Worm (Caenorhabditis elegans) whole organism, L4 larva: ENCODE data around the gene afmd-2.

Experiments used
- F10B5.3 ChIP-seq: sonication (generic microtip); optimal IDR thresholded peaks from 2 replicates; lab custom pipeline; 2016; ENCODE audit warnings: mild to moderate bottlenecking, missing genetic modification characterization, missing compliant biosample characterization
- Y75B8A.6 ChIP-seq: fragments of 200-800 bp; sonication (Bioruptor generic); IDR thresholded peaks from 2 replicates; pipeline ENCODE4 v1.3.6; 2022; ENCODE audit warnings: missing genetic modification reagents, missing genetic modification characterization, missing compliant biosample characterization
- aha-1 ChIP-seq: fragments of 150-350 bp; peaks from one replicate; lab custom pipeline; 2014; ENCODE audit warnings: missing biosample characterization, missing genetic modification characterization
- ceh-20 ChIP-seq: fragments of 200-800 bp; sonication (Bioruptor generic); IDR thresholded peaks from 2 replicates; pipeline ENCODE4 v1.3.6; 2022; ENCODE audit warnings: missing genetic modification reagents, missing genetic modification characterization, missing compliant biosample characterization
- ceh-28 ChIP-seq: fragments of 150-350 bp; optimal IDR thresholded peaks from 2 replicates; lab custom pipeline; 2014; ENCODE audit warnings: missing biosample characterization, missing genetic modification reagents, missing genetic modification characterization
- ces-1 ChIP-seq: fragments of 150-350 bp; sonication (generic microtip); optimal IDR thresholded peaks from 4 replicates; lab custom pipeline; 2014; ENCODE audit warnings: missing biosample characterization, missing genetic modification reagents, missing genetic modification characterization
- daf-16 ChIP-seq, 3 experiments: sonication (generic microtip); optimal IDR thresholded peaks; 2 replicates each; lab custom pipeline; 2016 to 2017; ENCODE audit warnings: missing genetic modification characterization in 3 of 3, missing genetic modification reagents in 3 of 3, mild to moderate bottlenecking in 2 of 3, missing compliant biosample characterization in 2 of 3, missing biosample characterization in 1 of 3, moderate library complexity in 1 of 3
- daf-8 ChIP-seq: fragments of 200-800 bp; sonication (Bioruptor generic); IDR thresholded peaks from 2 replicates; pipeline ENCODE4 v1.3.6; 2022; ENCODE audit warnings: missing genetic modification characterization, missing compliant biosample characterization
- dmd-8 ChIP-seq: fragments of 200-800 bp; sonication (Bioruptor generic); IDR thresholded peaks from 2 replicates; pipeline ENCODE4 v1.3.6; 2022; ENCODE audit warnings: missing genetic modification characterization, missing compliant biosample characterization
- dmd-9 ChIP-seq: fragments of 200-800 bp; sonication (Bioruptor generic); IDR thresholded peaks from 2 replicates; pipeline ENCODE4 v1.3.6; 2022; ENCODE audit warnings: missing genetic modification reagents, missing genetic modification characterization, missing compliant biosample characterization
- dpl-1 ChIP-seq: fragments of 150-350 bp; optimal IDR thresholded peaks from 2 replicates; lab custom pipeline; 2014; ENCODE audit warnings: missing biosample characterization, missing genetic modification reagents, missing genetic modification characterization
- egl-27 ChIP-seq: sonication (generic microtip); optimal IDR thresholded peaks from 3 replicates; lab custom pipeline; 2017; ENCODE audit warnings: missing biosample characterization, missing genetic modification reagents, missing genetic modification characterization
- egl-43 ChIP-seq: fragments of 200-800 bp; sonication (Bioruptor generic); IDR thresholded peaks from 2 replicates; pipeline ENCODE4 v1.3.6; 2022; ENCODE audit warnings: missing genetic modification reagents, missing genetic modification characterization, missing compliant biosample characterization
- hif-1 ChIP-seq, 2 experiments: sonication (generic microtip); optimal IDR thresholded peaks; 2 replicates each; lab custom pipeline; 2016 to 2017; ENCODE audit warnings: missing compliant biosample characterization in 2 of 2, missing genetic modification characterization in 2 of 2, missing genetic modification reagents in 2 of 2, missing genotype in 2 of 2, mild to moderate bottlenecking in 1 of 2
- hlh-11 ChIP-seq: fragments of 200-800 bp; sonication (Bioruptor generic); optimal IDR thresholded peaks from 2 replicates; lab custom pipeline; 2018; ENCODE audit warnings: mild to moderate bottlenecking, missing genetic modification characterization, missing compliant biosample characterization
- hlh-30 ChIP-seq: sonication (generic microtip); optimal IDR thresholded peaks from 2 replicates; lab custom pipeline; 2017; ENCODE audit warnings: antibody characterized with exemption, mild to moderate bottlenecking, missing genetic modification characterization, missing compliant biosample characterization; ENCODE audit not compliant: insufficient read depth
- jun-1 ChIP-seq: fragments of 150-350 bp; optimal IDR thresholded peaks from 2 replicates; lab custom pipeline; 2014; ENCODE audit warnings: missing biosample characterization, missing genetic modification reagents, missing genetic modification characterization
- lim-7 ChIP-seq: fragments of 200-800 bp; sonication (Bioruptor generic); IDR thresholded peaks from 2 replicates; pipeline ENCODE4 v1.3.6; 2022; ENCODE audit warnings: missing genetic modification characterization, missing compliant biosample characterization
- lin-13 ChIP-seq: fragments of 150-350 bp; optimal IDR thresholded peaks from 2 replicates; lab custom pipeline; 2014; ENCODE audit warnings: missing biosample characterization, missing genetic modification reagents, missing genetic modification characterization
- lin-15B ChIP-seq: fragments of 150-350 bp; sonication (generic microtip); optimal IDR thresholded peaks from 3 replicates; lab custom pipeline; 2014; ENCODE audit warnings: missing biosample characterization, missing genetic modification characterization
- lin-29 ChIP-seq: fragments of 200-800 bp; sonication (Bioruptor generic); IDR thresholded peaks from 2 replicates; pipeline ENCODE4 v1.3.6; 2022; ENCODE audit warnings: missing genetic modification reagents, missing genetic modification characterization, missing compliant biosample characterization
- lin-38 ChIP-seq: fragments of 200-800 bp; sonication (Bioruptor generic); IDR thresholded peaks from 2 replicates; pipeline ENCODE4 v1.3.6; 2022; ENCODE audit warnings: missing genetic modification reagents, missing genetic modification characterization, missing compliant biosample characterization
- lir-3 ChIP-seq: sonication (generic microtip); optimal IDR thresholded peaks from 2 replicates; lab custom pipeline; 2016; ENCODE audit warnings: mild to moderate bottlenecking, missing genetic modification characterization, missing compliant biosample characterization
- lsy-2 ChIP-seq, 2 experiments: fragments of 150-350 bp in 1 of 2; sonication (generic microtip) in 1 of 2; optimal IDR thresholded peaks; 2 replicates each; lab custom pipeline; 2014 to 2017; ENCODE audit warnings: missing biosample characterization in 2 of 2, missing genetic modification characterization in 2 of 2
- mep-1 ChIP-seq: fragments of 150-350 bp; sonication (generic microtip); optimal IDR thresholded peaks from 3 replicates; lab custom pipeline; 2014; ENCODE audit warnings: missing biosample characterization, missing genetic modification characterization
- mes-2 ChIP-seq: sonication (generic microtip); optimal IDR thresholded peaks from 2 replicates; lab custom pipeline; 2016; ENCODE audit warnings: missing genotype, mild to moderate bottlenecking, missing genetic modification characterization, missing compliant biosample characterization; ENCODE audit not compliant: poor library complexity, severe bottlenecking
- nhr-111 ChIP-seq: fragments of 200-800 bp; sonication (Bioruptor generic); optimal IDR thresholded peaks from 2 replicates; lab custom pipeline; 2018; ENCODE audit warnings: mild to moderate bottlenecking, missing genetic modification characterization, missing compliant biosample characterization
- nhr-6 ChIP-seq: fragments of 150-350 bp; optimal IDR thresholded peaks from 2 replicates; lab custom pipeline; 2014; ENCODE audit warnings: missing biosample characterization, missing genetic modification characterization
- nhr-76 ChIP-seq: fragments of 150-350 bp; optimal IDR thresholded peaks from 2 replicates; lab custom pipeline; 2014; ENCODE audit warnings: missing biosample characterization, missing genetic modification characterization
- nhr-77 ChIP-seq: fragments of 150-350 bp; optimal IDR thresholded peaks from 2 replicates; lab custom pipeline; 2014; ENCODE audit warnings: missing biosample characterization, missing genetic modification characterization
- php-3 ChIP-seq: fragments of 200-800 bp; sonication (Bioruptor generic); IDR thresholded peaks from 2 replicates; pipeline ENCODE4 v1.3.6; 2022; ENCODE audit warnings: missing genetic modification reagents, missing genetic modification characterization, missing compliant biosample characterization
- snpc-4 ChIP-seq: fragments of 150-350 bp; optimal IDR thresholded peaks from 2 replicates; lab custom pipeline; 2014; ENCODE audit warnings: missing biosample characterization, missing genetic modification characterization
- tra-1 ChIP-seq: fragments of 200-800 bp; sonication (Bioruptor generic); IDR thresholded peaks from 2 replicates; pipeline ENCODE4 v1.3.6; 2022; ENCODE audit warnings: missing genetic modification reagents, missing genetic modification characterization, missing compliant biosample characterization
- unc-130 ChIP-seq: sonication (generic microtip); optimal IDR thresholded peaks from 2 replicates; lab custom pipeline; 2016; ENCODE audit warnings: missing genetic modification reagents, missing genetic modification characterization, missing compliant biosample characterization
- unc-39 ChIP-seq: sonication (generic microtip); optimal IDR thresholded peaks from 2 replicates; lab custom pipeline; 2017; ENCODE audit warnings: missing biosample characterization, missing genetic modification characterization
- vab-7 ChIP-seq: fragments of 200-800 bp; sonication (Bioruptor generic); IDR thresholded peaks from 2 replicates; pipeline ENCODE4 v1.3.6; 2022; ENCODE audit warnings: missing genetic modification reagents, missing genetic modification characterization, missing compliant biosample characterization
- zip-11 ChIP-seq: fragments of 200-800 bp; sonication (Bioruptor generic); IDR thresholded peaks from 2 replicates; pipeline ENCODE4 v1.3.6; 2022; ENCODE audit warnings: missing genetic modification characterization, missing compliant biosample characterization
- ztf-7 ChIP-seq: fragments of 150-350 bp; optimal IDR thresholded peaks from 2 replicates; lab custom pipeline; 2014; ENCODE audit warnings: missing biosample characterization, missing genetic modification characterization

Gene afmd-2

ce11 chrIV:13513010-13513409 is 4.0 kb downstream of the afmd-2 start (continued):
- TF ChIP-seq hif-1 (tag; optimal IDR thresholded peaks at IDR 0.05; lab: Kevin White, UChicago): no peak
- no peak for TF ChIP-seq lir-3 (tag; lab: Kevin White, UChicago)

- peak; percentile 53 for TF ChIP-seq lin-38 (GFP tag; lab: Robert Waterston, UW)
- TF ChIP-seq jun-1 (tag; lab: Kevin White, UChicago): no peak
- no peak for TF ChIP-seq tra-1 (GFP tag; lab: Robert Waterston, UW)
- TF ChIP-seq nhr-111 (GFP tag; lab: Kevin White, UChicago): no peak
- TF ChIP-seq F10B5.3 (tag; lab: Kevin White, UChicago): no peak
- TF ChIP-seq dmd-9: no peak
- no peak for TF ChIP-seq nhr-76
- no peak for TF ChIP-seq lim-7 (GFP tag; lab: Robert Waterston, UW)
- TF ChIP-seq Y75B8A.6 (GFP tag; lab: Robert Waterston, UW): no peak
- peak; percentile 81 for TF ChIP-seq hlh-30 (tag; lab: Kevin White, UChicago)
- peak; percentile 5 for TF ChIP-seq mes-2 (tag; lab: Kevin White, UChicago)
- no peak for TF ChIP-seq ceh-28
- no peak for TF ChIP-seq aha-1
- peak in 1 of 2 experiments; percentile 32 for TF ChIP-seq lsy-2 (tag; optimal IDR thresholded peaks at IDR 0.05; lab: Kevin White, UChicago)
- TF ChIP-seq unc-130: no peak
- TF ChIP-seq zip-11 (GFP tag; lab: Robert Waterston, UW): no peak
- TF ChIP-seq lin-15B (tag; lab: Kevin White, UChicago): no peak
- TF ChIP-seq ces-1 (GFP tag; lab: Kevin White, UChicago): no peak
- no peak for TF ChIP-seq lir-3 (tag; lab: Kevin White, UChicago)
- no peak for TF ChIP-seq nhr-77 (tag; lab: Kevin White, UChicago)
- no peak for TF ChIP-seq dmd-8 (GFP tag; lab: Robert Waterston, UW)
- no peak for TF ChIP-seq ztf-7 (tag; lab: Kevin White, UChicago)
- TF ChIP-seq ceh-20 (GFP tag; lab: Robert Waterston, UW): no peak
- TF ChIP-seq nhr-6: no peak
These were observed 12.8 kb downstream of the afmd-2 start, which contains the start of gene dcap-2 for ce11 chrIV:13521785-13522184. TSS of gene dcap-2 (minus strand) at chrIV:13521870.

- TF ChIP-seq egl-27 (tag; lab: Kevin White, UChicago) (no peak), lin-13 (GFP tag; lab: Kevin White, UChicago) (no peak), dpl-1 (GFP tag; lab: Kevin White, UChicago) (no peak), daf-16 (GFP tag; optimal IDR thresholded peaks at IDR 0.05; lab: Kevin White, UChicago) (no peak), daf-16 (tag; optimal IDR thresholded peaks at IDR 0.05; lab: Kevin White, UChicago) (no peak), ceh-28 (no peak), php-3 (GFP tag; lab: Robert Waterston, UW) (no peak), daf-8 (GFP tag; lab: Robert Waterston, UW) (no peak), lin-29 (GFP tag; lab: Robert Waterston, UW) (no peak), mep-1 (tag; lab: Kevin White, UChicago) (no peak), lin-15B (tag; lab: Kevin White, UChicago) (no peak), vab-7 (no peak), unc-39 (tag; lab: Kevin White, UChicago) (no peak), snpc-4 (tag; lab: Kevin White, UChicago) (no peak), egl-43 (GFP tag; lab: Robert Waterston, UW) (no peak), hlh-11 (no peak)
These were observed 16.2 kb downstream of the afmd-2 start for ce11 chrIV:13525223-13525622.
